Worm (Caenorhabditis elegans) whole organism, L2 larva: ENCODE data around the gene sri-20.

ENCODE experiments used
- C34F6.9 ChIP-seq: fragments of 150-350 bp; optimal IDR thresholded peaks from 2 replicates; lab custom pipeline; 2014; ENCODE audit warnings: missing biosample characterization, missing genetic modification characterization
- F13H6.1 ChIP-seq: sonication (generic microtip); optimal IDR thresholded peaks from 2 replicates; lab custom pipeline; 2016; ENCODE audit warnings: missing genetic modification characterization, missing compliant biosample characterization
- R02D3.7 ChIP-seq: fragments of 150-350 bp; optimal IDR thresholded peaks from 2 replicates; lab custom pipeline; 2014; ENCODE audit warnings: missing biosample characterization, missing genetic modification characterization
- Y55F3AM.14 ChIP-seq: fragments of 200-800 bp; sonication (Bioruptor generic); optimal IDR thresholded peaks from 2 replicates; lab custom pipeline; 2018; ENCODE audit warnings: mild to moderate bottlenecking, missing genetic modification characterization, missing compliant biosample characterization
- ZK546.5 ChIP-seq: sonication (generic microtip); optimal IDR thresholded peaks from 2 replicates; lab custom pipeline; 2017; ENCODE audit warnings: missing biosample characterization, missing genetic modification characterization
- alr-1 ChIP-seq: fragments of 150-350 bp; optimal IDR thresholded peaks from 2 replicates; lab custom pipeline; 2014; ENCODE audit warnings: missing biosample characterization, missing genetic modification characterization
- aly-2 ChIP-seq: fragments of 150-350 bp; optimal IDR thresholded peaks from 2 replicates; lab custom pipeline; 2014; ENCODE audit warnings: missing biosample characterization, missing genetic modification characterization
- ama-1 ChIP-seq: fragments of 150-350 bp; optimal IDR thresholded peaks from 2 replicates; lab custom pipeline; 2018; ENCODE audit warnings: inconsistent platforms
- blmp-1 ChIP-seq: sonication (generic microtip); optimal IDR thresholded peaks from 2 replicates; lab custom pipeline; 2017; ENCODE audit warnings: missing genetic modification characterization, mild to moderate bottlenecking, missing compliant biosample characterization, antibody characterized with exemption, moderate library complexity; ENCODE audit not compliant: insufficient read depth
- ceh-16 ChIP-seq: fragments of 150-350 bp; optimal IDR thresholded peaks from 2 replicates; lab custom pipeline; 2014; ENCODE audit warnings: missing biosample characterization, missing genetic modification characterization
- ceh-82 ChIP-seq: fragments of 150-350 bp; optimal IDR thresholded peaks from 2 replicates; lab custom pipeline; 2014; ENCODE audit warnings: missing biosample characterization, missing genetic modification characterization
- crh-2 ChIP-seq: sonication (generic microtip); optimal IDR thresholded peaks from 2 replicates; lab custom pipeline; 2017; ENCODE audit warnings: missing biosample characterization, missing genetic modification characterization
- dmd-4 ChIP-seq: sonication (generic microtip); optimal IDR thresholded peaks from 2 replicates; lab custom pipeline; 2017; ENCODE audit warnings: missing biosample characterization, missing genetic modification characterization
- egl-27 ChIP-seq: sonication (generic microtip); optimal IDR thresholded peaks from 3 replicates; lab custom pipeline; 2017; ENCODE audit warnings: missing biosample characterization, missing genetic modification reagents, missing genetic modification characterization
- elt-1 ChIP-seq: fragments of 150-350 bp; optimal IDR thresholded peaks from 2 replicates; lab custom pipeline; 2014; ENCODE audit warnings: missing biosample characterization, missing genetic modification characterization
- elt-3 ChIP-seq: sonication (generic microtip); optimal IDR thresholded peaks from 2 replicates; lab custom pipeline; 2017; ENCODE audit warnings: missing biosample characterization, missing genetic modification characterization
- fos-1 ChIP-seq: fragments of 150-350 bp; optimal IDR thresholded peaks from 2 replicates; lab custom pipeline; 2014; ENCODE audit warnings: missing biosample characterization, missing genetic modification characterization
- gmeb-1 ChIP-seq: fragments of 150-350 bp; optimal IDR thresholded peaks from 2 replicates; lab custom pipeline; 2014; ENCODE audit warnings: missing biosample characterization, missing genetic modification characterization
- lin-11 ChIP-seq: fragments of 150-350 bp; sonication (generic microtip); optimal IDR thresholded peaks from 2 replicates; lab custom pipeline; 2014; ENCODE audit warnings: missing biosample characterization, missing genetic modification characterization, inconsistent platforms, mixed read lengths
- lin-13 ChIP-seq: fragments of 150-350 bp; optimal IDR thresholded peaks from 2 replicates; lab custom pipeline; 2014; ENCODE audit warnings: missing biosample characterization, missing genetic modification reagents, missing genetic modification characterization
- lin-39 ChIP-seq: fragments of 150-350 bp; optimal IDR thresholded peaks from 2 replicates; lab custom pipeline; 2014; ENCODE audit warnings: missing biosample characterization, missing genetic modification reagents, missing genetic modification characterization
- lsy-2 ChIP-seq, 2 experiments: fragments of 150-350 bp in 1 of 2; sonication (generic microtip) in 1 of 2; optimal IDR thresholded peaks; 2 replicates each; lab custom pipeline; 2014 to 2017; ENCODE audit warnings: missing biosample characterization in 2 of 2, missing genetic modification characterization in 2 of 2
- mab-5 ChIP-seq: fragments of 150-350 bp; optimal IDR thresholded peaks from 2 replicates; lab custom pipeline; 2014; ENCODE audit warnings: missing biosample characterization, missing genetic modification characterization
- mbf-1 ChIP-seq: sonication (generic microtip); optimal IDR thresholded peaks from 2 replicates; lab custom pipeline; 2017; ENCODE audit warnings: missing biosample characterization, missing genetic modification characterization
- mdl-1 ChIP-seq, 2 experiments: fragments of 150-350 bp in 1 of 2; sonication (generic microtip) in 1 of 2; optimal IDR thresholded peaks; 2 replicates each; lab custom pipeline; 2017; ENCODE audit warnings: missing biosample characterization in 2 of 2, missing genetic modification characterization in 2 of 2
- nhr-10 ChIP-seq: sonication (generic microtip); optimal IDR thresholded peaks from 2 replicates; lab custom pipeline; 2017; ENCODE audit warnings: missing biosample characterization, missing genetic modification characterization
- nhr-11 ChIP-seq: fragments of 150-350 bp; optimal IDR thresholded peaks from 2 replicates; lab custom pipeline; 2014; ENCODE audit warnings: missing biosample characterization, missing genetic modification characterization
- nhr-12 ChIP-seq: fragments of 150-350 bp; optimal IDR thresholded peaks from 2 replicates; lab custom pipeline; 2014; ENCODE audit warnings: missing biosample characterization, missing genetic modification characterization
- nhr-129 ChIP-seq: fragments of 150-350 bp; optimal IDR thresholded peaks from 2 replicates; lab custom pipeline; 2014; ENCODE audit warnings: missing biosample characterization, missing genetic modification characterization
- nhr-21 ChIP-seq: fragments of 150-350 bp; optimal IDR thresholded peaks from 2 replicates; lab custom pipeline; 2014; ENCODE audit warnings: missing biosample characterization, missing genetic modification characterization
- nhr-23 ChIP-seq: fragments of 150-350 bp; optimal IDR thresholded peaks from 2 replicates; lab custom pipeline; 2014; ENCODE audit warnings: missing biosample characterization, missing genetic modification reagents, missing genetic modification characterization
- nhr-237 ChIP-seq: fragments of 150-350 bp; optimal IDR thresholded peaks from 2 replicates; lab custom pipeline; 2014; ENCODE audit warnings: missing biosample characterization, missing genetic modification characterization
- nhr-25 ChIP-seq: fragments of 150-350 bp; sonication (generic microtip); optimal IDR thresholded peaks from 3 replicates; lab custom pipeline; 2014; ENCODE audit warnings: missing biosample characterization, missing genetic modification characterization
- nhr-6 ChIP-seq: fragments of 150-350 bp; optimal IDR thresholded peaks from 2 replicates; lab custom pipeline; 2014; ENCODE audit warnings: missing biosample characterization, missing genetic modification characterization
- nhr-77 ChIP-seq: fragments of 150-350 bp; optimal IDR thresholded peaks from 2 replicates; lab custom pipeline; 2014; ENCODE audit warnings: missing biosample characterization, missing genetic modification characterization
- peb-1 ChIP-seq: fragments of 150-350 bp; optimal IDR thresholded peaks from 2 replicates; lab custom pipeline; 2014; ENCODE audit warnings: missing biosample characterization, missing genetic modification characterization
- sem-4 ChIP-seq: fragments of 150-350 bp; optimal IDR thresholded peaks from 2 replicates; lab custom pipeline; 2014; ENCODE audit warnings: missing biosample characterization, missing genetic modification reagents, missing genetic modification characterization
- skn-1 ChIP-seq: sonication (generic microtip); optimal IDR thresholded peaks from 2 replicates; lab custom pipeline; 2017; ENCODE audit warnings: missing biosample characterization, missing genetic modification characterization
- sma-3 ChIP-seq: sonication (generic microtip); optimal IDR thresholded peaks from 2 replicates; lab custom pipeline; 2016; ENCODE audit warnings: missing genetic modification reagents, missing genetic modification characterization, missing compliant biosample characterization
- sma-9 ChIP-seq, 2 experiments: fragments of 150-350 bp in 1 of 2; sonication (generic microtip) in 1 of 2; optimal IDR thresholded peaks; 2 replicates each; lab custom pipeline; 2014 to 2016; ENCODE audit warnings: missing genetic modification characterization in 2 of 2, mild to moderate bottlenecking in 1 of 2, missing biosample characterization in 1 of 2, missing compliant biosample characterization in 1 of 2, missing genetic modification reagents in 1 of 2, moderate library complexity in 1 of 2
- snpc-4 ChIP-seq: fragments of 150-350 bp; optimal IDR thresholded peaks from 2 replicates; lab custom pipeline; 2014; ENCODE audit warnings: missing biosample characterization, missing genetic modification characterization
- unc-39 ChIP-seq: fragments of 150-350 bp; optimal IDR thresholded peaks from 2 replicates; lab custom pipeline; 2014; ENCODE audit warnings: missing biosample characterization, missing genetic modification characterization
- unc-55 ChIP-seq: fragments of 150-350 bp; sonication (generic microtip); optimal IDR thresholded peaks from 3 replicates; lab custom pipeline; 2014; ENCODE audit warnings: missing biosample characterization, missing genetic modification reagents, missing genetic modification characterization
- unc-62 ChIP-seq: fragments of 150-350 bp; optimal IDR thresholded peaks from 2 replicates; lab custom pipeline; 2014; ENCODE audit warnings: missing biosample characterization, missing genetic modification reagents, missing genetic modification characterization
- zag-1 ChIP-seq: fragments of 150-350 bp; optimal IDR thresholded peaks from 2 replicates; lab custom pipeline; 2014; ENCODE audit warnings: missing biosample characterization, missing genetic modification characterization
- ztf-1 ChIP-seq: fragments of 200-800 bp; sonication (Bioruptor generic); conservative IDR thresholded peaks from 2 replicates; pipeline ENCODE4 v1.3.6; 2022; ENCODE audit warnings: missing genetic modification characterization, missing compliant biosample characterization
- ztf-11 ChIP-seq: sonication (generic microtip); optimal IDR thresholded peaks from 2 replicates; lab custom pipeline; 2017; ENCODE audit warnings: missing biosample characterization, missing genetic modification characterization
- ztf-4 ChIP-seq: fragments of 150-350 bp; optimal IDR thresholded peaks from 2 replicates; lab custom pipeline; 2014; ENCODE audit warnings: missing biosample characterization, missing genetic modification characterization

Gene sri-20

ce11 chrV:10352928-10353427 is 15.4 kb upstream of the sri-20 start, which contains the start of gene nol-56 (continued):
- TF ChIP-seq snpc-4 (peak; percentile 70), nhr-23 (tag; lab: Kevin White, UChicago) (no peak), peb-1 (tag; lab: Kevin White, UChicago) (no peak), elt-1 (tag; lab: Kevin White, UChicago) (no peak), blmp-1 (peak; percentile 26), lsy-2 (tag; optimal IDR thresholded peaks at IDR 0.05; lab: Kevin White, UChicago) (peak; percentile 66 to 93), elt-3 (tag; lab: Kevin White, UChicago) (no peak)

ce11 chrV:10355773-10356335 is 12.5 kb upstream of the sri-20 start, which contains the start of gene sluh-7:
sluh-7 (minus strand) TSS chrV:10355823.
- peak; percentile 84 for TF ChIP-seq nhr-25 (tag; lab: Kevin White, UChicago)
- TF ChIP-seq nhr-23 (tag; lab: Kevin White, UChicago): no peak
- no peak for TF ChIP-seq elt-3 (tag; lab: Kevin White, UChicago)
- peak; percentile 84 for TF ChIP-seq sma-3
- TF ChIP-seq snpc-4: peak; percentile 69
- TF ChIP-seq zag-1 (tag; lab: Kevin White, UChicago): no peak
- TF ChIP-seq C34F6.9 (tag; lab: Kevin White, UChicago): peak; percentile 87
- no peak for TF ChIP-seq ztf-11 (tag; lab: Kevin White, UChicago)
- no peak for TF ChIP-seq ztf-4 (tag; lab: Kevin White, UChicago)
- TF ChIP-seq lsy-2 (tag; optimal IDR thresholded peaks at IDR 0.05; lab: Kevin White, UChicago): peak; percentile 67 to 90
- no peak for TF ChIP-seq Y55F3AM.14
- no peak for TF ChIP-seq nhr-12 (tag; lab: Kevin White, UChicago)
- TF ChIP-seq aly-2 (tag; lab: Kevin White, UChicago): no peak
- peak; percentile 18 for TF ChIP-seq lin-11 (tag; lab: Kevin White, UChicago)
- TF ChIP-seq unc-39 (tag; lab: Kevin White, UChicago): no peak
- no peak for TF ChIP-seq unc-62 (GFP tag; lab: Kevin White, UChicago)
- TF ChIP-seq ama-1 (lab: Kevin White, UChicago): no peak
- TF ChIP-seq nhr-77 (tag; lab: Kevin White, UChicago): no peak
- no peak for TF ChIP-seq mdl-1 (tag; optimal IDR thresholded peaks at IDR 0.05; lab: Kevin White, UChicago)
- TF ChIP-seq lin-39 (tag; lab: Kevin White, UChicago): no peak
- no peak for TF ChIP-seq ZK546.5 (tag; lab: Kevin White, UChicago)
- TF ChIP-seq mab-5 (tag; lab: Kevin White, UChicago): peak; percentile 5
- TF ChIP-seq peb-1 (tag; lab: Kevin White, UChicago): no peak
- no peak for TF ChIP-seq nhr-11 (tag; lab: Kevin White, UChicago)
- TF ChIP-seq ceh-82: no peak
- TF ChIP-seq ceh-16 (tag; lab: Kevin White, UChicago): peak; percentile 16
- peak; percentile 89 for TF ChIP-seq unc-55 (GFP tag; lab: Kevin White, UChicago)
- TF ChIP-seq nhr-6 (tag; lab: Kevin White, UChicago): peak; percentile 65
- TF ChIP-seq sem-4 (tag; lab: Kevin White, UChicago): peak; percentile 64
- no peak for TF ChIP-seq nhr-237 (tag; lab: Kevin White, UChicago)
- no peak for TF ChIP-seq R02D3.7
- TF ChIP-seq skn-1 (tag; lab: Kevin White, UChicago): no peak
- no peak for TF ChIP-seq elt-1 (tag; lab: Kevin White, UChicago)
- TF ChIP-seq nhr-10 (tag; lab: Kevin White, UChicago): no peak
- peak; percentile 94 for TF ChIP-seq gmeb-1 (tag; lab: Kevin White, UChicago)
- no peak for TF ChIP-seq alr-1 (tag; lab: Kevin White, UChicago)
- no peak for TF ChIP-seq mbf-1
- peak; percentile 80 for TF ChIP-seq lin-13
- peak; percentile 92 for TF ChIP-seq sma-9 (GFP tag; optimal IDR thresholded peaks at IDR 0.05; lab: Kevin White, UChicago)
- no peak for TF ChIP-seq sma-9 (tag; optimal IDR thresholded peaks at IDR 0.05; lab: Kevin White, UChicago)
- TF ChIP-seq fos-1: peak; percentile 16
- TF ChIP-seq blmp-1: no peak
- TF ChIP-seq F13H6.1 (tag; lab: Kevin White, UChicago): peak; percentile 82
- peak; percentile 82 for TF ChIP-seq crh-2
- peak; percentile 30 for TF ChIP-seq nhr-129 (tag; lab: Kevin White, UChicago)
- no peak for TF ChIP-seq ztf-1 (GFP tag; lab: Robert Waterston, UW)
- TF ChIP-seq egl-27: peak; percentile 18
- no peak for TF ChIP-seq dmd-4
- peak; percentile 68 for TF ChIP-seq nhr-21
